Worm (Caenorhabditis elegans) whole organism, midembryonic: ENCODE data around the gene F21D5.7.

Source experiments
- T22C8.4 ChIP-seq: fragments of 200-800 bp; sonication (Bioruptor generic); IDR thresholded peaks from 2 replicates; pipeline ENCODE4 v1.3.6; 2022; ENCODE audit warnings: missing genetic modification characterization, missing compliant biosample characterization
- cog-1 ChIP-seq: sonication (generic microtip); optimal IDR thresholded peaks from 2 replicates; lab custom pipeline; 2016; ENCODE audit warnings: missing genetic modification characterization, missing compliant biosample characterization
- flt-1 ChIP-seq: fragments of 200-800 bp; sonication (Bioruptor generic); IDR thresholded peaks from 2 replicates; pipeline ENCODE4 v1.3.6; 2022; ENCODE audit warnings: missing genetic modification characterization, missing compliant biosample characterization
- klf-2 ChIP-seq: fragments of 200-800 bp; sonication (Bioruptor generic); conservative IDR thresholded peaks from 2 replicates; pipeline ENCODE4 v1.3.6; 2022; ENCODE audit warnings: missing genetic modification reagents, missing genetic modification characterization, missing compliant biosample characterization
- med-1 ChIP-seq: sonication (generic microtip); optimal IDR thresholded peaks from 2 replicates; lab custom pipeline; 2017; ENCODE audit warnings: missing genetic modification characterization, mild to moderate bottlenecking, missing compliant biosample characterization, antibody characterized with exemption, missing genetic modification reagents; ENCODE audit not compliant: insufficient read depth
- ref-1 ChIP-seq: fragments of 200-800 bp; sonication (Bioruptor generic); conservative IDR thresholded peaks from 2 replicates; pipeline ENCODE4 v1.3.6; 2022; ENCODE audit warnings: missing genetic modification reagents, missing genetic modification characterization, missing compliant biosample characterization
- tab-1 ChIP-seq: fragments of 200-800 bp; sonication (Bioruptor generic); IDR thresholded peaks from 2 replicates; pipeline ENCODE4 v1.3.6; 2022; ENCODE audit warnings: missing genetic modification characterization, missing compliant biosample characterization
- ztf-23 ChIP-seq: fragments of 200-800 bp; sonication (Bioruptor generic); IDR thresholded peaks from 2 replicates; pipeline ENCODE4 v1.3.6; 2022; ENCODE audit warnings: missing genetic modification reagents, missing genetic modification characterization, missing compliant biosample characterization
- ztf-29 ChIP-seq: fragments of 200-800 bp; sonication (Bioruptor generic); IDR thresholded peaks from 2 replicates; pipeline ENCODE4 v1.3.6; 2022; ENCODE audit warnings: missing genetic modification reagents, missing genetic modification characterization, missing compliant biosample characterization

Gene F21D5.7

ce11 chrIV:8772800-8773256 lies 29.3 kb upstream of the F21D5.7 start, which contains the start of gene F20C5.6:
Gene F20C5.6, minus strand, starts transcription at chrIV:8773206.
- TF ChIP-seq ztf-29 (GFP tag; lab: Robert Waterston, UW) (no peak), ztf-23 (GFP tag; lab: Robert Waterston, UW) (no peak), T22C8.4 (GFP tag; lab: Robert Waterston, UW) (no peak), ref-1 (no peak), tab-1 (GFP tag; lab: Robert Waterston, UW) (no peak), klf-2 (GFP tag; lab: Robert Waterston, UW) (no peak), cog-1 (no peak), flt-1 (no peak), med-1 (GFP tag; lab: Kevin White, UChicago) (no peak)

DNA sequence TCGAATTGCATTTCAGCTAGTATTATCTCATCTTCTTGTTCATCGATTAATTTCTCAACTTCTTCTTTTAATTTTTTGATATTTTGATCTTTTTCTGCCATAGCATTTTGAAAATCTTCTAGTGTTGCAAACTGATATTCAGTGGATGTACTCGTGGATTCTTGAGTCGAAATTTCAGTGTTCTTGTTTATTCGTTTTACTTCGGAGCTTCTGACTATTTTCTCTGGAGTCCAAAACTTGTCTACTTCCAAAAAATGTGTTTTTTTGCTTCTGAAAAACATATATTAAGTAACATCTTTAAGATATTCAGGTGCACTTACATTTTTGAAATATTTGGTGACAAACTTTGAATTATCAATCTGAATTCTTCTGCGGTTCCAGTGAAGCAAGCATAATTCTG lies 26.0 kb upstream of the F21D5.7 start, which contains the start of gene F20C5.5:
TSS of gene F20C5.5 (minus strand) at position 101 of the 400 bp plus-strand sequence.
- TF ChIP-seq ztf-23 (GFP tag; lab: Robert Waterston, UW) (no peak), tab-1 (GFP tag; lab: Robert Waterston, UW) (no peak), med-1 (GFP tag; lab: Kevin White, UChicago) (no peak), flt-1 (no peak), klf-2 (GFP tag; lab: Robert Waterston, UW) (no peak), ref-1 (no peak), cog-1 (no peak), T22C8.4 (GFP tag; lab: Robert Waterston, UW) (no peak), ztf-29 (GFP tag; lab: Robert Waterston, UW) (no peak)

DNA sequence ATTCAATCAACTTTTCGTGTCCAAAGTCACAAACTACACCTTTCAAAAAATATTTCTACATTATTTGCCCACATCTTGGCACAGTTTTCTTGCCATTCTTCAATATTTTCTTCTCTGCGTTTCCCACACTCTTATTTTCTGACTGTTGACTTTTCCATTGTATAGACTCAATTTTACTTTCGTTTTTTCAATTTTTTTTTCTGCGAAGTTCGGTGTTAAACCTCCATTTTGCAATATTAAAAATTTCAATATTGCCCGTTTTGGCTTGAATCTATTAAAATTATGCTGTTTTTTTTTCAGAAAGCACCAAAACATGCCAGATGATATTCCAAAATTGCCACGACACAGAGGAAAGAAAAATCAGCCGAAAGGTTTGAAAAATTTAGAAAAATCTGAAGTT lies 21.1 kb upstream of the F21D5.7 start, which contains the start of gene cdc-50.B:
TSS of gene cdc-50.B (plus strand) at position 301 of the 400 bp plus-strand sequence.
- no peak for TF ChIP-seq ref-1
- no peak for TF ChIP-seq ztf-23 (GFP tag; lab: Robert Waterston, UW)
- no peak for TF ChIP-seq cog-1
- no peak for TF ChIP-seq T22C8.4 (GFP tag; lab: Robert Waterston, UW)
- TF ChIP-seq med-1 (GFP tag; lab: Kevin White, UChicago), result no peak
- no peak for TF ChIP-seq klf-2 (GFP tag; lab: Robert Waterston, UW)
- no peak for TF ChIP-seq tab-1 (GFP tag; lab: Robert Waterston, UW)
- no peak for TF ChIP-seq flt-1
- TF ChIP-seq ztf-29 (GFP tag; lab: Robert Waterston, UW), result no peak

DNA sequence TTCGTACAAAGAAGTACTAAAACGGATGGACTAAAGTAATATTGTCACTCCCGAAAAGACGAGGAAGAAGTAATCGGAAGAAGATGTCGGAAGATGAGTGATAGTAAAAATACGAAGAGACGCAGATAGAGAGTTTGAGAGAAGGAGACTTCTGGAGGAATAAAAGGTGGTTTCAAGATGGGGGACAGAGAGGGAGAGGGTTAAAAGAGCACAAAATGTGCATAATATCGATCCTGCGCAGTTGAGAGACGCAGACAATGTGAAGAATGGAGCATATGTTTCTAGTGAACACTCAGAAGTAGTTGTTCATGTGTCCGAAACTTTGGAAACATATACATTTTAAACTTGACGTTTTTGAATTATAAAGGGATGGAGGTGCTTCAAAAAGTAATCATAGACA lies 19.0 kb upstream of the F21D5.7 start:
- TF ChIP-seq T22C8.4 (GFP tag; lab: Robert Waterston, UW) (peak; percentile 74), cog-1 (peak; percentile 47), klf-2 (GFP tag; lab: Robert Waterston, UW) (no peak)

DNA sequence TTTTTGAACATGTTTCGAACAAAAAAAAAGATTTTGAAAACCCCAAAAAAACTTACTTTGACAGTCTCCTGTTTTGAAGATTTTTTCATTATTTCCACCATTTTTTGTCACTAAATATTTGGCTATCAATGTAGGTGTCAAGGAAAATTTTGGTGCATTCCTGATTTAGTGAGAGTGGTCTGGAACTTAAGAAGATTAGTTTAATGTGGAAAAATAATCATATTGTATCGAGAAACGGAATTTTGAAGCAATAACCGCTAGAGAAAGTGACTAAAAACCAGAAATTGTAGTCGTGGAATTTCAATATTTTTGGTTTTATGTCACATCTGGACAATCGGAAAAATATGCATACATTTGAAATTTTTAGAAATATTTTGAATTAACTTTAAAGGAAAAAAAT lies 18.4 kb upstream of the F21D5.7 start, which contains the start of the genes F20C5.11 and klp-11:
TSS of gene F20C5.11 (minus strand) at position 101 of the 400 bp plus-strand sequence.
TSS of gene klp-11 (minus strand) at position 171 of the 400 bp plus-strand sequence.
- no peak for TF ChIP-seq tab-1 (GFP tag; lab: Robert Waterston, UW)

ce11 chrIV:8758620-8759019 lies 15.1 kb upstream of the F21D5.7 start:
- TF ChIP-seq tab-1 (GFP tag; lab: Robert Waterston, UW), result no peak
- no peak for TF ChIP-seq ztf-29 (GFP tag; lab: Robert Waterston, UW)
- no peak for TF ChIP-seq cog-1

DNA sequence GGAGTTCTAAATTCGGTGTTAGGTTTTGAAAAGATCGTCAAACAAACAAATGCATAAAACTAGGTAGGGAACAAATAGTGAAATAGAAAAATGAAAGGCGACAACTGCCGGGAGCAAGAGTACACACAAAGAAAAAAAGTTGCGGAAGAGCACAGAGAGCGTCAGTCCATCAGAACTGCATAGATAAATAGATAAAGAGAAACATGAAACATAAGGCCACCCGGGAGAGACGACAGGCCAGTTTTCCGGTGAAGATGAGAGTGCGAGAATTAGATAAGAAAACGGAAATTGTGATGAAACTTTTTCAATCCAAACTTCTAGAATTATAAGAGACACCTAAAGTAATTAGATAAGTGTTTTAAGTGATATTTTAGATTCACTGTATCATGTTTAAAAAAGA lies 14.2 kb upstream of the F21D5.7 start:
- TF ChIP-seq tab-1 (GFP tag; lab: Robert Waterston, UW) (no peak), ztf-23 (GFP tag; lab: Robert Waterston, UW) (no peak), flt-1 (no peak), klf-2 (GFP tag; lab: Robert Waterston, UW) (no peak), ref-1 (no peak), ztf-29 (GFP tag; lab: Robert Waterston, UW) (no peak), T22C8.4 (GFP tag; lab: Robert Waterston, UW) (no peak), cog-1 (no peak)

ce11 chrIV:8754727-8755126 lies 11.2 kb upstream of the F21D5.7 start, which contains the start of gene elli-1:
Gene elli-1, minus strand, starts transcription at chrIV:8754827.
- TF ChIP-seq med-1 (GFP tag; lab: Kevin White, UChicago) (no peak), flt-1 (no peak)

ce11 chrIV:8754146-8754545 lies 10.6 kb upstream of the F21D5.7 start:
- TF ChIP-seq ztf-23 (GFP tag; lab: Robert Waterston, UW), result no peak
- no peak for TF ChIP-seq klf-2 (GFP tag; lab: Robert Waterston, UW)
- TF ChIP-seq cog-1, result no peak
- no peak for TF ChIP-seq flt-1
- TF ChIP-seq tab-1 (GFP tag; lab: Robert Waterston, UW), result no peak
- TF ChIP-seq ref-1, result no peak
- TF ChIP-seq T22C8.4 (GFP tag; lab: Robert Waterston, UW), result no peak
- TF ChIP-seq ztf-29 (GFP tag; lab: Robert Waterston, UW), result no peak
- no peak for TF ChIP-seq med-1 (GFP tag; lab: Kevin White, UChicago)

- TF ChIP-seq ref-1 (no peak), flt-1 (no peak), tab-1 (GFP tag; lab: Robert Waterston, UW) (no peak), cog-1 (no peak), ztf-23 (GFP tag; lab: Robert Waterston, UW) (no peak), ztf-29 (GFP tag; lab: Robert Waterston, UW) (no peak), T22C8.4 (GFP tag; lab: Robert Waterston, UW) (no peak), med-1 (GFP tag; lab: Kevin White, UChicago) (no peak), klf-2 (GFP tag; lab: Robert Waterston, UW) (no peak)
Observed at ce11 chrIV:8752492-8752891, 9.0 kb upstream of the F21D5.7 start.

DNA sequence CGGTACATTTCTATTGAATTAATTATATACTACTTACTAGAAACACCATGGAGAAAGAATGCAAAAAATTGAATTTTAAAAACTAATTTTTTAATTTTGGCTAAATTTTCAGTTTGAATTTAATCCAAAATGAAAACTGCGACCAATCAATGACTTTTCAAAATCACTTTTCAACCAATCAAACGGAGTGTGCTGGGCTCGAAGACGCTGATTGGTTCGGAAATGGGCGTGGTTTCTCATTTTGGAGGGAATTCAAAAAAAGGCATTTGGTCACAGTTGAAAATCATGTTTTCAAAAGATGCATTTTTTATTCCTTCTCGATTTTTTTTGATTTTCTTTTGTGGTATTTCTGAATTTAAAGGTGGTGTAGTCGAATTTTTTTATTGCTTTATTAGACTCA lies 5.5 kb upstream of the F21D5.7 start:
- TF ChIP-seq ztf-23 (GFP tag; lab: Robert Waterston, UW) (no peak), T22C8.4 (GFP tag; lab: Robert Waterston, UW) (no peak), cog-1 (no peak), med-1 (GFP tag; lab: Kevin White, UChicago) (no peak), klf-2 (GFP tag; lab: Robert Waterston, UW) (no peak), ztf-29 (GFP tag; lab: Robert Waterston, UW) (no peak), flt-1 (no peak)
